Fruit fly (Drosophila melanogaster) whole organism, wandering third instar larva: ENCODE measurements around the gene CG9281.

Experiments used
- Abd-B ChIP-seq: fragments of >200 bp; optimal IDR thresholded peaks from 2 replicates; lab custom pipeline; 2017; ENCODE audit warnings: missing biosample characterization, missing genetic modification characterization
- CG32264 ChIP-seq: fragments of 200-800 bp; sonication (Bioruptor generic); optimal IDR thresholded peaks from 2 replicates; lab custom pipeline; 2016; ENCODE audit warnings: missing biosample characterization, missing genetic modification characterization
- CG9705 ChIP-seq: fragments of 200-800 bp; sonication (Bioruptor generic); optimal IDR thresholded peaks from 2 replicates; lab custom pipeline; 2018; ENCODE audit warnings: missing biosample characterization, mild to moderate bottlenecking, missing genetic modification characterization
- CrebA ChIP-seq: fragments of 200-800 bp; sonication (Bioruptor generic); optimal IDR thresholded peaks from 2 replicates; lab custom pipeline; 2016; ENCODE audit warnings: missing biosample characterization, mild to moderate bottlenecking, missing genetic modification characterization, borderline replicate concordance
- Dfd ChIP-seq: fragments of >200 bp; optimal IDR thresholded peaks from 2 replicates; lab custom pipeline; 2017; ENCODE audit warnings: missing biosample characterization, missing genetic modification characterization
- Dif ChIP-seq: fragments of 200-275, 200-300 bp; sonication (Bioruptor generic); optimal IDR thresholded peaks from 2 replicates; lab custom pipeline; 2018; ENCODE audit warnings: missing biosample characterization, missing genetic modification characterization; ENCODE audit not compliant: partially characterized antibody
- GATAd ChIP-seq: sonication (Bioruptor generic); optimal IDR thresholded peaks from 2 replicates; lab custom pipeline; 2016; ENCODE audit warnings: missing biosample characterization, missing genetic modification characterization
- HLH106 ChIP-seq: fragments of 200-800 bp; optimal IDR thresholded peaks from 3 replicates; lab custom pipeline; 2019; ENCODE audit warnings: missing biosample characterization, mild to moderate bottlenecking, missing genetic modification characterization, moderate library complexity
- Hnf4 ChIP-seq: fragments of 200-800 bp; sonication (Bioruptor generic); optimal IDR thresholded peaks from 2 replicates; lab custom pipeline; 2016; ENCODE audit warnings: missing biosample characterization, mild to moderate bottlenecking, missing genetic modification characterization
- Hr78 ChIP-seq: fragments of >200 bp; optimal IDR thresholded peaks from 2 replicates; lab custom pipeline; 2017; ENCODE audit warnings: missing biosample characterization, missing genetic modification characterization
- Hr83 ChIP-seq: fragments of 200-300 bp; sonication (Bioruptor generic); optimal IDR thresholded peaks from 2 replicates; lab custom pipeline; 2016; ENCODE audit warnings: missing biosample characterization, mild to moderate bottlenecking, missing genetic modification characterization, moderate library complexity; ENCODE audit not compliant: poor library complexity, severe bottlenecking
- Jra ChIP-seq: sonication (Bioruptor generic); optimal IDR thresholded peaks from 2 replicates; lab custom pipeline; 2016; ENCODE audit warnings: missing biosample characterization, missing genetic modification characterization
- Mio ChIP-seq: sonication (Bioruptor generic); optimal IDR thresholded peaks from 2 replicates; lab custom pipeline; 2016; ENCODE audit warnings: missing biosample characterization, missing genetic modification characterization
- Myc ChIP-seq: fragments of >200 bp; optimal IDR thresholded peaks from 2 replicates; lab custom pipeline; 2017
- N ChIP-seq: fragments of >200 bp; optimal IDR thresholded peaks from 2 replicates; lab custom pipeline; 2018; ENCODE audit warnings: missing biosample characterization, missing external identifiers, missing genetic modification characterization
- OdsH ChIP-seq: fragments of 200-800 bp; sonication (Bioruptor generic); optimal IDR thresholded peaks from 2 replicates; lab custom pipeline; 2016; ENCODE audit warnings: missing biosample characterization, mild to moderate bottlenecking, missing genetic modification characterization
- Rel ChIP-seq, 2 experiments: fragments of 200-800 bp; sonication (Bioruptor generic) in 1 of 2; optimal IDR thresholded peaks; 2 replicates in 1 of 2; 3 replicates in 1 of 2; lab custom pipeline; 2016 to 2019; ENCODE audit warnings: mild to moderate bottlenecking in 2 of 2, missing biosample characterization in 2 of 2, missing genetic modification characterization in 2 of 2, moderate library complexity in 1 of 2
- Sp1 ChIP-seq: fragments of 200-800 bp; sonication (Bioruptor generic); optimal IDR thresholded peaks from 3 replicates; lab custom pipeline; 2019; ENCODE audit warnings: missing biosample characterization, mild to moderate bottlenecking, missing genetic modification characterization, moderate library complexity
- Vsx2 ChIP-seq: fragments of 200-300, 225-300 bp; sonication (Bioruptor generic); optimal IDR thresholded peaks from 2 replicates; lab custom pipeline; 2018; ENCODE audit warnings: missing biosample characterization, missing genetic modification characterization; ENCODE audit not compliant: partially characterized antibody
- br ChIP-seq: fragments of 200-800 bp; sonication (Bioruptor generic); optimal IDR thresholded peaks from 2 replicates; lab custom pipeline; 2016; ENCODE audit warnings: missing biosample characterization, missing genetic modification characterization
- brk ChIP-seq: fragments of 200-800 bp; sonication (Bioruptor generic); optimal IDR thresholded peaks from 2 replicates; lab custom pipeline; 2016; ENCODE audit warnings: missing biosample characterization, mild to moderate bottlenecking, missing genetic modification characterization
- dl ChIP-seq, 2 experiments: fragments of 175-275, 200-275 bp in 1 of 2; fragments of 200-275 bp in 1 of 2; sonication (Bioruptor generic); optimal IDR thresholded peaks; lab custom pipeline; 2018; ENCODE audit warnings: mild to moderate bottlenecking in 2 of 2, missing biosample characterization in 2 of 2, missing genetic modification characterization in 2 of 2, moderate library complexity in 2 of 2; ENCODE audit not compliant: partially characterized antibody in 2 of 2, insufficient read depth in 1 of 2
- dmrt93B ChIP-seq: fragments of 200-800 bp; sonication (Bioruptor generic); optimal IDR thresholded peaks from 2 replicates; lab custom pipeline; 2018; ENCODE audit warnings: missing biosample characterization, mild to moderate bottlenecking, missing genetic modification characterization
- dsf ChIP-seq: sonication (Bioruptor generic); optimal IDR thresholded peaks from 2 replicates; lab custom pipeline; 2016; ENCODE audit warnings: missing biosample characterization, missing genetic modification characterization, borderline replicate concordance
- ey ChIP-seq: fragments of 200-800 bp; sonication (Bioruptor generic); optimal IDR thresholded peaks from 2 replicates; lab custom pipeline; 2016; ENCODE audit warnings: missing biosample characterization, missing genetic modification characterization
- foxo ChIP-seq, 2 experiments: fragments of 200-800 bp; sonication (Bioruptor generic); optimal IDR thresholded peaks; 2 replicates in 1 of 2; 3 replicates in 1 of 2; lab custom pipeline; 2016 to 2017; ENCODE audit warnings: missing biosample characterization in 2 of 2, missing genetic modification characterization in 2 of 2
- fru ChIP-seq: fragments of 200-800 bp; sonication (Bioruptor generic); optimal IDR thresholded peaks from 3 replicates; lab custom pipeline; 2016; ENCODE audit warnings: missing biosample characterization, mild to moderate bottlenecking, missing genetic modification characterization
- h ChIP-seq: fragments of 200-800 bp; sonication (Bioruptor generic); optimal IDR thresholded peaks from 3 replicates; lab custom pipeline; 2016; ENCODE audit warnings: missing biosample characterization, mild to moderate bottlenecking, missing genetic modification characterization
- jim ChIP-seq: fragments of 175-275, 200-325 bp; sonication (Bioruptor generic); optimal IDR thresholded peaks from 2 replicates; lab custom pipeline; 2016; ENCODE audit warnings: missing biosample characterization, mild to moderate bottlenecking, missing genetic modification characterization
- lola ChIP-seq: fragments of >200 bp; optimal IDR thresholded peaks from 2 replicates; lab custom pipeline; 2017; ENCODE audit warnings: missing biosample characterization, missing genetic modification characterization
- pan ChIP-seq: fragments of >200 bp; optimal IDR thresholded peaks from 2 replicates; lab custom pipeline; 2017
- psq ChIP-seq: fragments of 200-800 bp; sonication (Bioruptor generic); optimal IDR thresholded peaks from 3 replicates; lab custom pipeline; 2017; ENCODE audit warnings: missing biosample characterization, mild to moderate bottlenecking, missing genetic modification characterization, moderate library complexity
- rgr ChIP-seq: fragments of 200-800 bp; sonication (Bioruptor generic); optimal IDR thresholded peaks from 3 replicates; lab custom pipeline; 2016; ENCODE audit warnings: missing biosample characterization, mild to moderate bottlenecking, missing genetic modification characterization
- sage ChIP-seq: fragments of 200-800 bp; sonication (Bioruptor generic); optimal IDR thresholded peaks from 2 replicates; lab custom pipeline; 2016; ENCODE audit warnings: missing biosample characterization, mild to moderate bottlenecking, missing genetic modification characterization
- sv ChIP-seq: fragments of 200-800 bp; sonication (Bioruptor generic); optimal IDR thresholded peaks from 3 replicates; lab custom pipeline; 2016; ENCODE audit warnings: missing biosample characterization, missing genetic modification characterization
- tai ChIP-seq: sonication (Bioruptor generic); optimal IDR thresholded peaks from 2 replicates; lab custom pipeline; 2016; ENCODE audit warnings: missing biosample characterization, missing genetic modification characterization
- usp ChIP-seq: fragments of >200 bp; optimal IDR thresholded peaks from 2 replicates; lab custom pipeline; 2017; ENCODE audit warnings: missing biosample characterization, missing genetic modification characterization
- woc ChIP-seq: sonication (Bioruptor generic); optimal IDR thresholded peaks from 2 replicates; lab custom pipeline; 2016; ENCODE audit warnings: missing biosample characterization, mild to moderate bottlenecking, missing genetic modification characterization

CG9281 gene

DNA sequence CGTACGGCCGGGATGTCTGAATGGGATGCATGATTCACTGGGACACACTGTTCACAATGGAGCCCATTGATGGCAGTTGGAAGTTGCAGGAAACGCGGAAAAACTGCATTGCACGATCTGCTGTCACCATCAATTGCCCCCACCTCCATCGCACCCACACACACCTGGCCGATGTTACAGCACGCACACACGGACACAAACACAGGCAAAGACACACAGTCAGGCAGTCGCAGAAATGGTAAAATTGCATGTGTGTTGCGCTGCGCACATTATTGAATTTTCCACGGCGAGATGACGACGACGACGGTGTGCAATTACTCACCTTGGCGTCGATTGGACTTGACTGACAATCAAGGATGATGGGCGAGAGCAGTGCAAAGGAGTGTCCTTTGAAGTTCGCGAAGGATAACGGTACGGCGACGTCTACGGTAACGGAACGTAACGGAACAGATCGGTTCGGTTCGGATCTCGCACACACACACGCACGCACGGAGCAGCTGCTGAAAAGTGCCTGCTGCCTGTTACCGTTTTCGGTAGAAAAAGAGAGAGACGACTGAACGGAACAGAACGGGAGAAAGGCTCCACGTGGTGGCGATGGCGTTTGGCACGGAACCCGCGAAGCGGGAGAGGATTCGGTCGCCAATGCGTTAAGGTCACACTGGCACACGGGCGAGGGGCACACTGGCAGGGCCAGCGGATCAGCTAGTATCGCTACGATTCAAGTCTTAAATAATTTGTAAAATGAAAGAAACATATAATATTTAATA is at the start of gene CG9281, which contains the start of gene CG15601:
TSS of gene CG9281 (minus strand) at position 556 of the 767 bp plus-strand sequence.
TSS of gene CG15601 (plus strand) at position 664 of the 767 bp plus-strand sequence.
- TF ChIP-seq dl (GFP tag; optimal IDR thresholded peaks at IDR 0.05; lab: Kevin White, UChicago; ENCODE audit: insufficient read depth in 1 of 2, partially characterized antibody in 2 of 2) (no peak), brk (GFP tag; lab: Kevin White, UChicago) (no peak), fru (no peak), lola (GFP tag; lab: Kevin White, UChicago) (no peak), CrebA (GFP tag; lab: Kevin White, UChicago) (no peak), Myc (lab: Kevin White, UChicago) (no peak), OdsH (GFP tag; lab: Kevin White, UChicago) (no peak), dsf (GFP tag; lab: Kevin White, UChicago) (no peak), usp (GFP tag; lab: Kevin White, UChicago) (no peak), foxo (GFP tag; optimal IDR thresholded peaks at IDR 0.05; lab: Kevin White, UChicago) (no peak), Dif (GFP tag; lab: Kevin White, UChicago) (no peak), jim (GFP tag; lab: Kevin White, UChicago) (no peak), Sp1 (GFP tag; lab: Kevin White, UChicago) (peak; percentile 30), woc (GFP tag; lab: Kevin White, UChicago) (no peak), dmrt93B (GFP tag; lab: Kevin White, UChicago) (no peak), h (GFP tag; lab: Kevin White, UChicago) (no peak), tai (GFP tag; lab: Kevin White, UChicago) (no peak), HLH106 (tag; lab: Kevin White, UChicago) (peak; percentile 3), Abd-B (GFP tag; lab: Kevin White, UChicago) (no peak), Hr83 (GFP tag; lab: Kevin White, UChicago) (no peak), rgr (GFP tag; lab: Kevin White, UChicago) (no peak), Rel (GFP tag; optimal IDR thresholded peaks at IDR 0.05; lab: Kevin White, UChicago) (no peak), Rel (tag; optimal IDR thresholded peaks at IDR 0.05; lab: Kevin White, UChicago) (peak; percentile 8), psq (GFP tag; lab: Kevin White, UChicago) (no peak), GATAd (GFP tag; lab: Kevin White, UChicago) (no peak), sage (GFP tag; lab: Kevin White, UChicago) (no peak), Dfd (no peak), ey (no peak), CG9705 (GFP tag; lab: Kevin White, UChicago) (no peak), Mio (no peak), Jra (GFP tag; lab: Kevin White, UChicago) (no peak), pan (lab: Kevin White, UChicago) (no peak), N (GFP tag; lab: Kevin White, UChicago) (peak; percentile 22), br (GFP tag; lab: Kevin White, UChicago) (no peak), Vsx2 (GFP tag; lab: Kevin White, UChicago) (no peak), Hnf4 (GFP tag; lab: Kevin White, UChicago) (no peak), sv (GFP tag; lab: Kevin White, UChicago) (peak; percentile 22), Hr78 (no peak), CG32264 (GFP tag; lab: Kevin White, UChicago) (no peak)
